Fruit fly (Drosophila melanogaster): ENCODE measurements around the gene CG13073.

dm6 chr3L:16213201-16213600 lies 3.9 kb downstream of the CG13073 start:
- no peak for TF ChIP-seq pan (optimal IDR thresholded peaks at IDR 0.05)
- no peak for TF ChIP-seq psq (optimal IDR thresholded peaks at IDR 0.05)
